Worm (Caenorhabditis elegans) whole organism, late embryonic: ENCODE data around the gene B0554.2.

ENCODE experiments used
- C08G9.2 ChIP-seq: sonication (generic microtip); optimal IDR thresholded peaks from 2 replicates; lab custom pipeline; 2016; ENCODE audit warnings: mild to moderate bottlenecking, missing genetic modification characterization, moderate library complexity, missing compliant biosample characterization
- F13H6.1 ChIP-seq: sonication (generic microtip); optimal IDR thresholded peaks from 2 replicates; lab custom pipeline; 2016; ENCODE audit warnings: missing genetic modification characterization, missing compliant biosample characterization
- K02D7.2 ChIP-seq: sonication (generic microtip); optimal IDR thresholded peaks from 2 replicates; lab custom pipeline; 2017; ENCODE audit warnings: mild to moderate bottlenecking, missing genetic modification characterization, missing compliant biosample characterization
- Y22D7AL.16 ChIP-seq: sonication (generic microtip); optimal IDR thresholded peaks from 2 replicates; lab custom pipeline; 2016; ENCODE audit warnings: missing genetic modification characterization, missing compliant biosample characterization
- ceh-14 ChIP-seq: sonication (generic microtip); optimal IDR thresholded peaks from 2 replicates; lab custom pipeline; 2016; ENCODE audit warnings: missing genotype, missing genetic modification characterization, missing compliant biosample characterization
- ceh-18 ChIP-seq: sonication (generic microtip); optimal IDR thresholded peaks from 2 replicates; lab custom pipeline; 2016; ENCODE audit warnings: missing genetic modification characterization, missing compliant biosample characterization
- ceh-19 ChIP-seq: fragments of 200-800 bp; sonication (Bioruptor generic); optimal IDR thresholded peaks from 2 replicates; lab custom pipeline; 2018; ENCODE audit warnings: mild to moderate bottlenecking, missing genetic modification characterization, missing compliant biosample characterization
- ceh-2 ChIP-seq: sonication (generic microtip); optimal IDR thresholded peaks from 2 replicates; lab custom pipeline; 2016; ENCODE audit warnings: missing genotype, missing genetic modification characterization, missing compliant biosample characterization
- ceh-30 ChIP-seq: fragments of 150-350 bp; optimal IDR thresholded peaks from 2 replicates; lab custom pipeline; 2014; ENCODE audit warnings: missing biosample characterization, missing genetic modification characterization
- ceh-31 ChIP-seq: sonication (generic microtip); optimal IDR thresholded peaks from 2 replicates; lab custom pipeline; 2016; ENCODE audit warnings: missing genetic modification characterization, missing compliant biosample characterization
- ceh-48 ChIP-seq: sonication (generic microtip); optimal IDR thresholded peaks from 2 replicates; lab custom pipeline; 2016; ENCODE audit warnings: missing genetic modification characterization, inconsistent platforms, missing compliant biosample characterization
- ceh-9 ChIP-seq: sonication (generic microtip); optimal IDR thresholded peaks from 2 replicates; lab custom pipeline; 2016; ENCODE audit warnings: mild to moderate bottlenecking, missing genetic modification characterization, inconsistent platforms, missing compliant biosample characterization
- dve-1 ChIP-seq: sonication (generic microtip); optimal IDR thresholded peaks from 2 replicates; lab custom pipeline; 2017; ENCODE audit warnings: antibody characterized with exemption, mild to moderate bottlenecking, missing genetic modification characterization, missing compliant biosample characterization
- elt-2 ChIP-seq: sonication (generic microtip); optimal IDR thresholded peaks from 2 replicates; lab custom pipeline; 2016; ENCODE audit warnings: missing genetic modification reagents, missing genetic modification characterization, missing compliant biosample characterization
- elt-4 ChIP-seq: sonication (generic microtip); optimal IDR thresholded peaks from 2 replicates; lab custom pipeline; 2016; ENCODE audit warnings: missing genetic modification characterization, missing compliant biosample characterization
- eyg-1 ChIP-seq: sonication (generic microtip); optimal IDR thresholded peaks from 2 replicates; lab custom pipeline; 2016; ENCODE audit warnings: missing genotype, missing genetic modification characterization, missing compliant biosample characterization
- fax-1 ChIP-seq: sonication (generic microtip); optimal IDR thresholded peaks from 2 replicates; lab custom pipeline; 2016; ENCODE audit warnings: missing genotype, missing genetic modification characterization, missing compliant biosample characterization
- fkh-10 ChIP-seq: fragments of 150-350 bp; optimal IDR thresholded peaks from 2 replicates; lab custom pipeline; 2014; ENCODE audit warnings: missing biosample characterization, missing genetic modification reagents, missing genetic modification characterization
- gmeb-2 ChIP-seq: sonication (generic microtip); optimal IDR thresholded peaks from 2 replicates; lab custom pipeline; 2016; ENCODE audit warnings: missing genetic modification characterization, inconsistent platforms, missing compliant biosample characterization
- hlh-30 ChIP-seq: sonication (generic microtip); optimal IDR thresholded peaks from 2 replicates; lab custom pipeline; 2017; ENCODE audit warnings: antibody characterized with exemption, missing genetic modification characterization, missing compliant biosample characterization; ENCODE audit not compliant: insufficient read depth
- hlh-8 ChIP-seq: sonication (generic microtip); optimal IDR thresholded peaks from 2 replicates; lab custom pipeline; 2016; ENCODE audit warnings: missing genotype, missing genetic modification characterization, missing compliant biosample characterization
- lim-6 ChIP-seq: sonication (generic microtip); optimal IDR thresholded peaks from 2 replicates; lab custom pipeline; 2016; ENCODE audit warnings: missing genetic modification characterization, missing compliant biosample characterization
- madf-2 ChIP-seq: sonication (generic microtip); optimal IDR thresholded peaks from 2 replicates; lab custom pipeline; 2017; ENCODE audit warnings: missing genetic modification characterization, missing compliant biosample characterization
- mec-3 ChIP-seq: sonication (generic microtip); optimal IDR thresholded peaks from 2 replicates; lab custom pipeline; 2016; ENCODE audit warnings: borderline replicate concordance, missing genetic modification characterization, missing compliant biosample characterization
- nfya-1 ChIP-seq: sonication (generic microtip); optimal IDR thresholded peaks from 2 replicates; lab custom pipeline; 2017; ENCODE audit warnings: missing genetic modification characterization, mild to moderate bottlenecking, missing compliant biosample characterization, antibody characterized with exemption, moderate library complexity
- nhr-232 ChIP-seq: sonication (generic microtip); optimal IDR thresholded peaks from 2 replicates; lab custom pipeline; 2016; ENCODE audit warnings: missing genetic modification characterization, missing compliant biosample characterization
- pax-1 ChIP-seq: fragments of 150-350 bp; optimal IDR thresholded peaks from 2 replicates; lab custom pipeline; 2014; ENCODE audit warnings: missing biosample characterization, missing genetic modification characterization
- pha-4 ChIP-seq: fragments of 150-350 bp; optimal IDR thresholded peaks from 2 replicates; lab custom pipeline; 2018; ENCODE audit warnings: missing biosample characterization, missing genetic modification reagents, missing genetic modification characterization
- rnt-1 ChIP-seq: sonication (generic microtip); optimal IDR thresholded peaks from 2 replicates; lab custom pipeline; 2016; ENCODE audit warnings: missing genetic modification characterization, missing compliant biosample characterization
- sdc-2 ChIP-seq: sonication (generic microtip); optimal IDR thresholded peaks from 2 replicates; lab custom pipeline; 2016; ENCODE audit warnings: missing genotype, missing genetic modification characterization, missing compliant biosample characterization
- sox-2 ChIP-seq: fragments of 200-800 bp; sonication (Bioruptor generic); IDR thresholded peaks from 2 replicates; pipeline ENCODE4 v1.3.6; 2022; ENCODE audit warnings: missing genetic modification reagents, missing genetic modification characterization, missing compliant biosample characterization
- tbx-7 ChIP-seq: sonication (generic microtip); optimal IDR thresholded peaks from 2 replicates; lab custom pipeline; 2016; ENCODE audit warnings: missing genotype, missing genetic modification characterization, missing compliant biosample characterization
- ttx-3 ChIP-seq: sonication (generic microtip); optimal IDR thresholded peaks from 2 replicates; lab custom pipeline; 2016; ENCODE audit warnings: missing genetic modification reagents, missing genetic modification characterization, missing compliant biosample characterization
- unc-86 ChIP-seq: sonication (generic microtip); optimal IDR thresholded peaks from 2 replicates; lab custom pipeline; 2016; ENCODE audit warnings: missing genetic modification characterization, missing compliant biosample characterization
- ztf-16 ChIP-seq: sonication (generic microtip); optimal IDR thresholded peaks from 2 replicates; lab custom pipeline; 2017; ENCODE audit warnings: missing genetic modification characterization, missing compliant biosample characterization

B0554.2 gene

DNA sequence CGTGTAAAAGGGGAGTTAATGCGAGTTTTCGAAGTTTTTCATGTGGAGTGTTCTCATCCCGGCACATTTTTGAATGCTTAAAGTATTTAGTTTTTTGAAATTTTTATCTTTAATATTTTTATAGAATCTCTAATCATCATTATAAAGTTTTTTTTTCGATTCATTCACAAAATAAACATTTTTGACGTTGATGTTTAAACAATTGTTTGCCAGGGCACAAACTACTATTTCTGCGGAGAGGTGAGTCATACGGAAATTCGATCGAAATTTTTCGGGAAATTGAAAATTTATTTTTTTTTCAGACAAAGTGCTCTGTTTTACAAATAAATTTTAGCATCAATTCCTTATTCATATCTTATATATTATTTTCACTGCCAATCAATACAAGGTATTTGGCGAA is 19.6 kb downstream of the B0554.2 start, which contains the start of gene nhr-98:
Gene nhr-98, plus strand, starts transcription at position 301 of the 400 bp plus-strand sequence.
- no peak for TF ChIP-seq ceh-9 (tag; lab: Kevin White, UChicago)
- no peak for TF ChIP-seq Y22D7AL.16 (tag; lab: Kevin White, UChicago)
- no peak for TF ChIP-seq ztf-16
- TF ChIP-seq ceh-18, result no peak
- TF ChIP-seq ceh-14, result no peak
- TF ChIP-seq nhr-232, result no peak
- TF ChIP-seq ceh-2, result no peak
- TF ChIP-seq ceh-30 (tag; lab: Kevin White, UChicago), result no peak
- no peak for TF ChIP-seq nfya-1
- no peak for TF ChIP-seq C08G9.2 (tag; lab: Kevin White, UChicago)
- TF ChIP-seq eyg-1 (tag; lab: Kevin White, UChicago), result no peak
- TF ChIP-seq pax-1 (tag; lab: Kevin White, UChicago), result no peak
- TF ChIP-seq elt-4, result no peak
- no peak for TF ChIP-seq pha-4 (tag; lab: Kevin White, UChicago)
- TF ChIP-seq hlh-30 (tag; lab: Kevin White, UChicago), result no peak
- no peak for TF ChIP-seq dve-1 (tag; lab: Kevin White, UChicago)
- no peak for TF ChIP-seq mec-3 (tag; lab: Kevin White, UChicago)
- TF ChIP-seq gmeb-2, result no peak

- no peak for TF ChIP-seq gmeb-2
- no peak for TF ChIP-seq lim-6
- TF ChIP-seq sox-2 (GFP tag; lab: Robert Waterston, UW), result no peak
- TF ChIP-seq ceh-19 (GFP tag; lab: Kevin White, UChicago), result no peak
- TF ChIP-seq ceh-31 (tag; lab: Kevin White, UChicago), result no peak
- TF ChIP-seq unc-86 (tag; lab: Kevin White, UChicago), result no peak
- no peak for TF ChIP-seq fkh-10 (GFP tag; lab: Kevin White, UChicago)
- TF ChIP-seq Y22D7AL.16 (tag; lab: Kevin White, UChicago), result no peak
Observed at ce11 chrV:457839-458238, 23.8 kb downstream of the B0554.2 start.

DNA sequence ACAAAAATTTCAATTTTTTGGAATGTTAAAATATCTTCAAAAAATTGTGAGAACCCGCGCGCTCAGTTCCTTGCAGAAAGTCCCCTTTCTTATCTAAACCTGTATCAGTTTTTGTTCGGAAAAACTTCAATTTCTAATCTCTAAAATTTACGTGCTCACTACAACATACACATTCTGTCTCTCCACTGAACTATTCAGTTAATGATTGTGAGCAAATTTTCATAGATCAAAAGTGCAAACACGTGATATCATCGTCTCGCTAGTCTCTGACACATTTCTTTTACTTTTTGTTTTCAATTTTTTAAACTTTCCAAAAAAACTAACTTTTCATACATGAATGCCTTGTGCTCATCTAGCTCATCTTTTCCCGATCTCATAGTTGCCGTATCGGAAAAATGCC is 25.5 kb downstream of the B0554.2 start, which contains the start of gene nhr-203:
Gene nhr-203, plus strand, starts transcription at position 332 of the 400 bp plus-strand sequence.
- TF ChIP-seq fax-1 (tag; lab: Kevin White, UChicago) (no peak), ceh-19 (GFP tag; lab: Kevin White, UChicago) (no peak), elt-2 (tag; lab: Kevin White, UChicago) (peak; percentile 26)

DNA sequence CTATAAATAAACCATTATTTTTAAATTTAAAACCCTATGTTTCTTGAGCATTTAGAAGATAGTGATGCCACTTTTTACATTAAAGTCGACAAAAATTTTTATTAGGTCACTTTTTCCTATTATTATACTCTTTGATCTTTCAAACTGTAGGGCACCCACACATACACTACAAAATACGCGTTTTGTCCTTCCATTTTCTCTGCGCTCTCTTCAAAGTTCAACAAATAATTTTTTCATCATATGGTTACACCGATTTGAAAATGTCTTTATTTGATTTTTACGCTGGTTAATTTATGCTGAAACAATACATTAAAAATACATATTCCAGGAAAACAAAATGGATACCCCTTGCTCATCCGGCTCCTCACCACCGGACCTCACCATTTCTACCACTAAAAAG is 28.3 kb downstream of the B0554.2 start, which contains the start of gene nhr-202:
Gene nhr-202, plus strand, starts transcription at position 326 of the 400 bp plus-strand sequence.
- TF ChIP-seq K02D7.2 (tag; lab: Kevin White, UChicago) (no peak), ztf-16 (no peak), F13H6.1 (tag; lab: Kevin White, UChicago) (no peak), mec-3 (tag; lab: Kevin White, UChicago) (no peak), rnt-1 (tag; lab: Kevin White, UChicago) (no peak), gmeb-2 (no peak), tbx-7 (no peak), fkh-10 (GFP tag; lab: Kevin White, UChicago) (no peak), hlh-8 (tag; lab: Kevin White, UChicago) (no peak), nfya-1 (no peak), lim-6 (no peak), hlh-30 (tag; lab: Kevin White, UChicago) (no peak), elt-2 (tag; lab: Kevin White, UChicago) (no peak), ttx-3 (tag; lab: Kevin White, UChicago) (no peak), Y22D7AL.16 (tag; lab: Kevin White, UChicago) (no peak), ceh-48 (tag; lab: Kevin White, UChicago) (no peak), sdc-2 (no peak), eyg-1 (tag; lab: Kevin White, UChicago) (no peak), madf-2 (no peak)
- TF ChIP-seq, all 69 proteins: peak for 0
